Worm (Caenorhabditis elegans) whole organism, L4 larva: ENCODE measurements around the gene pqn-16.

ENCODE experiments used
- ceh-28 ChIP-seq: fragments of 150-350 bp; optimal IDR thresholded peaks from 2 replicates; lab custom pipeline; 2014; ENCODE audit warnings: missing biosample characterization, missing genetic modification reagents, missing genetic modification characterization
- dpl-1 ChIP-seq: fragments of 150-350 bp; optimal IDR thresholded peaks from 2 replicates; lab custom pipeline; 2014; ENCODE audit warnings: missing biosample characterization, missing genetic modification reagents, missing genetic modification characterization
- unc-39 ChIP-seq: sonication (generic microtip); optimal IDR thresholded peaks from 2 replicates; lab custom pipeline; 2017; ENCODE audit warnings: missing biosample characterization, missing genetic modification characterization

DNA sequence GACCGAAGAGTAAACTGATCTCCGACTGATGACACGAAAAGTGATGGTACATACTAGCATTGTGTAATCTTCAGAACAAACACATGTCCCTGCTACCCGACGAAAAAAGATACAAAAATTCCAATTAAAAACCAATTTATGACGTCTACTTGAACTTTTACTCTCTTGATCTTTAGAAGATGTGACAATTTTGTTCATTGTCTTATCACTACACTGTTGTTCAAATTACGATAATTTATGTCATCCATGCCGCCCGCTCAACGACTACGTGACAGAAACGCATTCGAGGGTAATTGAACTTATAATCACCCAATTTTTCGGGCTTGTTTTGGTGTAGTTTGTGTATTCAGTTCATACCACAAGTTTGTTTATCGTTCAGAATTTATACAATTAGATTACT lies 30.0 kb upstream of the pqn-16 start:
- TF ChIP-seq unc-39 (tag; lab: Kevin White, UChicago) (no peak), ceh-28 (tag; lab: Kevin White, UChicago) (no peak), dpl-1 (no peak)
